Worm (Caenorhabditis elegans) whole organism, early embryonic: ENCODE data around the gene K02H11.4.

Experiments used
- ama-1 ChIP-seq: fragments of 150-350 bp; optimal IDR thresholded peaks from 2 replicates; lab custom pipeline; 2014
- hnd-1 ChIP-seq: sonication (generic microtip); optimal IDR thresholded peaks from 2 replicates; lab custom pipeline; 2016; ENCODE audit warnings: missing genetic modification characterization, missing compliant biosample characterization
- pes-1 ChIP-seq: fragments of 200-800 bp; sonication (Bioruptor generic); IDR thresholded peaks from 2 replicates; pipeline ENCODE4 v1.3.6; 2022; ENCODE audit warnings: missing genetic modification reagents, missing genetic modification characterization, missing compliant biosample characterization
- scrt-1 ChIP-seq: fragments of 200-800 bp; sonication (Bioruptor generic); IDR thresholded peaks from 2 replicates; pipeline ENCODE4 v1.3.6; 2022; ENCODE audit warnings: missing genetic modification characterization, missing compliant biosample characterization
- sea-1 ChIP-seq: fragments of 200-800 bp; sonication (Bioruptor generic); conservative IDR thresholded peaks from 2 replicates; pipeline ENCODE4 v1.3.6; 2022; ENCODE audit warnings: missing genetic modification characterization, missing compliant biosample characterization
- tbx-11 ChIP-seq: fragments of 200-800 bp; sonication (Bioruptor generic); IDR thresholded peaks from 2 replicates; pipeline ENCODE4 v1.3.6; 2022; ENCODE audit warnings: missing genetic modification characterization, missing compliant biosample characterization
- tbx-37 ChIP-seq: fragments of 200-800 bp; sonication (Bioruptor generic); conservative IDR thresholded peaks from 2 replicates; pipeline ENCODE4 v1.3.6; 2022; ENCODE audit warnings: missing genetic modification reagents, missing genetic modification characterization, missing compliant biosample characterization

DNA sequence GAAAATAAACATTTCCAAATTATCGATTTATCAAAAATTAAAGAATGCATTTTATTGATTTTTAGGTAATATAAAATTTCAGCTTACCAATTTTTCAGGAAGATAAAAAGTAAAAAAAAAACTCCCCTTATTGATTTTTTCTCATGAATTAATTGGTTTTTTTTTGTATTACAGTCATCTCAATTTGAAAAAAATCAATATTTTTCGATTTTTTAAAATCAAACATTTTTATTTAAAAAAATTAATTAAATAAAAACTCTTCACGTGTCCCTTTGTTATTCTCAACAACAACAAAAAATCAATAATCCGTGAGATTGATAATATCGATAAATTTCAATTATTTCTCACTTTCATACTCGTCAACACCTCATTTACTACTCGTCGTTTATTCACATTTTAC is 35.7 kb downstream of the K02H11.4 start, which contains the start of gene C38C3.3:
- TF ChIP-seq ama-1 (lab: Kevin White, UChicago) (no peak), pes-1 (no peak), tbx-11 (no peak), tbx-37 (GFP tag; lab: Robert Waterston, UW) (no peak), sea-1 (no peak), hnd-1 (tag; lab: Kevin White, UChicago) (no peak), scrt-1 (GFP tag; lab: Robert Waterston, UW) (no peak)
